Worm (Caenorhabditis elegans) whole organism, L1 larva: ENCODE results near the gene E01G6.2.

Experiments
- aly-2 ChIP-seq: fragments of 150-350 bp; optimal IDR thresholded peaks from 2 replicates; lab custom pipeline; 2014; ENCODE audit warnings: missing biosample characterization, missing genetic modification characterization
- ama-1 ChIP-seq: fragments of 150-350 bp; optimal IDR thresholded peaks from 2 replicates; lab custom pipeline; 2014
- hlh-4 ChIP-seq: sonication (generic microtip); optimal IDR thresholded peaks from 2 replicates; lab custom pipeline; 2016; ENCODE audit warnings: mild to moderate bottlenecking, missing genetic modification characterization, missing compliant biosample characterization
- jun-1 ChIP-seq: fragments of 150-350 bp; optimal IDR thresholded peaks from 2 replicates; lab custom pipeline; 2014; ENCODE audit warnings: missing biosample characterization, missing genetic modification reagents, missing genetic modification characterization
- lin-35 ChIP-seq, 2 experiments: fragments of 150-350 bp; optimal IDR thresholded peaks; 2 replicates each; lab custom pipeline; 2014; ENCODE audit warnings: missing biosample characterization in 2 of 2, missing genetic modification characterization in 2 of 2, missing genetic modification reagents in 2 of 2
- nhr-12 ChIP-seq: sonication (generic microtip); optimal IDR thresholded peaks from 2 replicates; lab custom pipeline; 2017; ENCODE audit warnings: missing biosample characterization, missing genetic modification characterization
- nhr-237 ChIP-seq: fragments of 150-350 bp; optimal IDR thresholded peaks from 2 replicates; lab custom pipeline; 2014; ENCODE audit warnings: missing biosample characterization, missing genetic modification characterization
- nhr-84 ChIP-seq: sonication (generic microtip); optimal IDR thresholded peaks from 2 replicates; lab custom pipeline; 2017; ENCODE audit warnings: missing biosample characterization, missing genetic modification characterization
- snu-23 ChIP-seq: sonication (generic microtip); optimal IDR thresholded peaks from 2 replicates; lab custom pipeline; 2016; ENCODE audit warnings: missing genetic modification characterization, missing compliant biosample characterization
- ztf-11 ChIP-seq, 2 experiments: sonication (generic microtip); optimal IDR thresholded peaks; 2 replicates each; lab custom pipeline; 2016 to 2017; ENCODE audit warnings: missing genetic modification characterization in 2 of 2, missing biosample characterization in 1 of 2, missing compliant biosample characterization in 1 of 2

- TF ChIP-seq nhr-84 (no peak), aly-2 (tag; lab: Kevin White, UChicago) (no peak), jun-1 (tag; lab: Kevin White, UChicago) (no peak), lin-35 (GFP tag; optimal IDR thresholded peaks at IDR 0.05; lab: Kevin White, UChicago) (no peak), hlh-4 (tag; lab: Kevin White, UChicago) (no peak), ama-1 (lab: Kevin White, UChicago) (no peak), ztf-11 (tag; optimal IDR thresholded peaks at IDR 0.05; lab: Kevin White, UChicago) (no peak), nhr-12 (tag; lab: Kevin White, UChicago) (no peak), nhr-237 (tag; lab: Kevin White, UChicago) (no peak), snu-23 (GFP tag; lab: Kevin White, UChicago) (no peak)
Measured at ce11 chrX:12260381-12260931, 4.0 kb downstream of the E01G6.2 start, which contains the start of gene E01G6.1.
